Worm (Caenorhabditis elegans): ENCODE measurements around the gene irk-2.

DNA sequence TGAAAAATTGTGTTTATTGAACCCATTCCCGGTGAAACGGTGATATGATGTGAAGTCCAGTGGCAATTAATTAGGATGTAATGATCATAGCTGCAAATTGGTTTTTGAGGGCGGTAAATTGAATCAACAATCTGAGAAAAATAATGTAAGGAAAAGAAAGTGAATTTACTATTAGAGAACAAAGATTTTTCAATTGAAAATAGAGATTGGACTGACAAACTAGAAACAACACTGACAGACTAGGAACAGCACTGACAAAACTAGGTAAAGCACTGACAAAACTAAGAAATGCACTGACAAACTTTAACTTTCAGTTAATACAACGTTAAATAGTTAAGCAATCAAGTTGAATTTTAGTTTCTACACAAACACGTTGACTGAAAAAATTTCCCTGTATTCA is 11.6 kb upstream of the irk-2 start, which contains the start of gene sli-1:
- TF ChIP-seq ama-1 (optimal IDR thresholded peaks at IDR 0.05) (no peak), alr-1 (tag; optimal IDR thresholded peaks at IDR 0.05) (no peak), lin-39 (tag; optimal IDR thresholded peaks at IDR 0.05) (no peak), nhr-237 (tag; optimal IDR thresholded peaks at IDR 0.05) (no peak)
